Worm (Caenorhabditis elegans): ENCODE results near the gene dlhd-1.

The dlhd-1 gene

DNA sequence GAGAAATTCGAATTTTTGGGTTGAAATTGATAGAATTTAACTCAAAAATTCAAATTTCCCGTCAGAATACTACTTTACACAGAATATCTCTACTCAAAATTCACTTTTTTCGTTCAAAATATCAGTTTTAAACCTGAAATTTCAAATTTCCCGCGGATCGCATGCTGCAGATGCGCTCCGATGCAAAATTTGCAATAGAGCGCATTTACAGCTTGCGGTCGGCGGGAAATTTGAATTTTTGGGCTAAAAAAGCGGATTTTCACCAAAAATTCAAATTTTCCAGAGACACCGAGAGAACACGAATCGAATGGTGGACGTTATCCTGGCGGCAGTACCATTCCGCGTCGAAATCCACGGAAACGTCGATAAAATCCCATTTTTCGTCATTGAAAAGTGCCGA, 47.2 kb downstream of the dlhd-1 start:
- TF ChIP-seq F10B5.3 (tag; optimal IDR thresholded peaks at IDR 0.05) (no peak), lin-38 (GFP tag; IDR thresholded peaks at IDR 0.05) (peak; percentile 65)

ce11 chrII:1123208-1123607, 48.7 kb downstream of the dlhd-1 start, which contains the start of the genes sut-1 and eri-3:
sut-1 (minus strand) TSS chrII:1123265.
eri-3 (plus strand) TSS chrII:1123534.
- TF ChIP-seq mes-2 (tag; optimal IDR thresholded peaks at IDR 0.05; ENCODE audit: poor library complexity, severe bottlenecking) (peak; percentile 68), daf-16 (GFP tag; optimal IDR thresholded peaks at IDR 0.05) (no peak), daf-16 (tag; optimal IDR thresholded peaks at IDR 0.05) (no peak)
